Worm (Caenorhabditis elegans) whole organism, L2 larva: ENCODE measurements around the gene mvk-1.

Source experiments
- C34F6.9 ChIP-seq: fragments of 150-350 bp; optimal IDR thresholded peaks from 2 replicates; lab custom pipeline; 2014; ENCODE audit warnings: missing biosample characterization, missing genetic modification characterization
- F13H6.1 ChIP-seq: sonication (generic microtip); optimal IDR thresholded peaks from 2 replicates; lab custom pipeline; 2016; ENCODE audit warnings: missing genetic modification characterization, missing compliant biosample characterization
- R02D3.7 ChIP-seq: fragments of 150-350 bp; optimal IDR thresholded peaks from 2 replicates; lab custom pipeline; 2014; ENCODE audit warnings: missing biosample characterization, missing genetic modification characterization
- Y55F3AM.14 ChIP-seq: fragments of 200-800 bp; sonication (Bioruptor generic); optimal IDR thresholded peaks from 2 replicates; lab custom pipeline; 2018; ENCODE audit warnings: mild to moderate bottlenecking, missing genetic modification characterization, missing compliant biosample characterization
- ZK546.5 ChIP-seq: sonication (generic microtip); optimal IDR thresholded peaks from 2 replicates; lab custom pipeline; 2017; ENCODE audit warnings: missing biosample characterization, missing genetic modification characterization
- alr-1 ChIP-seq: fragments of 150-350 bp; optimal IDR thresholded peaks from 2 replicates; lab custom pipeline; 2014; ENCODE audit warnings: missing biosample characterization, missing genetic modification characterization
- aly-2 ChIP-seq: fragments of 150-350 bp; optimal IDR thresholded peaks from 2 replicates; lab custom pipeline; 2014; ENCODE audit warnings: missing biosample characterization, missing genetic modification characterization
- ama-1 ChIP-seq: fragments of 150-350 bp; optimal IDR thresholded peaks from 2 replicates; lab custom pipeline; 2018; ENCODE audit warnings: inconsistent platforms
- blmp-1 ChIP-seq: sonication (generic microtip); optimal IDR thresholded peaks from 2 replicates; lab custom pipeline; 2017; ENCODE audit warnings: missing genetic modification characterization, mild to moderate bottlenecking, missing compliant biosample characterization, antibody characterized with exemption, moderate library complexity; ENCODE audit not compliant: insufficient read depth
- ceh-16 ChIP-seq: fragments of 150-350 bp; optimal IDR thresholded peaks from 2 replicates; lab custom pipeline; 2014; ENCODE audit warnings: missing biosample characterization, missing genetic modification characterization
- ceh-82 ChIP-seq: fragments of 150-350 bp; optimal IDR thresholded peaks from 2 replicates; lab custom pipeline; 2014; ENCODE audit warnings: missing biosample characterization, missing genetic modification characterization
- crh-2 ChIP-seq: sonication (generic microtip); optimal IDR thresholded peaks from 2 replicates; lab custom pipeline; 2017; ENCODE audit warnings: missing biosample characterization, missing genetic modification characterization
- dmd-4 ChIP-seq: sonication (generic microtip); optimal IDR thresholded peaks from 2 replicates; lab custom pipeline; 2017; ENCODE audit warnings: missing biosample characterization, missing genetic modification characterization
- egl-27 ChIP-seq: sonication (generic microtip); optimal IDR thresholded peaks from 3 replicates; lab custom pipeline; 2017; ENCODE audit warnings: missing biosample characterization, missing genetic modification reagents, missing genetic modification characterization
- elt-1 ChIP-seq: fragments of 150-350 bp; optimal IDR thresholded peaks from 2 replicates; lab custom pipeline; 2014; ENCODE audit warnings: missing biosample characterization, missing genetic modification characterization
- elt-3 ChIP-seq: sonication (generic microtip); optimal IDR thresholded peaks from 2 replicates; lab custom pipeline; 2017; ENCODE audit warnings: missing biosample characterization, missing genetic modification characterization
- gmeb-1 ChIP-seq: fragments of 150-350 bp; optimal IDR thresholded peaks from 2 replicates; lab custom pipeline; 2014; ENCODE audit warnings: missing biosample characterization, missing genetic modification characterization
- lin-39 ChIP-seq: fragments of 150-350 bp; optimal IDR thresholded peaks from 2 replicates; lab custom pipeline; 2014; ENCODE audit warnings: missing biosample characterization, missing genetic modification reagents, missing genetic modification characterization
- lsy-2 ChIP-seq, 2 experiments: fragments of 150-350 bp in 1 of 2; sonication (generic microtip) in 1 of 2; optimal IDR thresholded peaks; 2 replicates each; lab custom pipeline; 2014 to 2017; ENCODE audit warnings: missing biosample characterization in 2 of 2, missing genetic modification characterization in 2 of 2
- mab-5 ChIP-seq: fragments of 150-350 bp; optimal IDR thresholded peaks from 2 replicates; lab custom pipeline; 2014; ENCODE audit warnings: missing biosample characterization, missing genetic modification characterization
- mbf-1 ChIP-seq: sonication (generic microtip); optimal IDR thresholded peaks from 2 replicates; lab custom pipeline; 2017; ENCODE audit warnings: missing biosample characterization, missing genetic modification characterization
- mdl-1 ChIP-seq, 2 experiments: fragments of 150-350 bp in 1 of 2; sonication (generic microtip) in 1 of 2; optimal IDR thresholded peaks; 2 replicates each; lab custom pipeline; 2017; ENCODE audit warnings: missing biosample characterization in 2 of 2, missing genetic modification characterization in 2 of 2
- nhr-10 ChIP-seq: sonication (generic microtip); optimal IDR thresholded peaks from 2 replicates; lab custom pipeline; 2017; ENCODE audit warnings: missing biosample characterization, missing genetic modification characterization
- nhr-11 ChIP-seq: fragments of 150-350 bp; optimal IDR thresholded peaks from 2 replicates; lab custom pipeline; 2014; ENCODE audit warnings: missing biosample characterization, missing genetic modification characterization
- nhr-129 ChIP-seq: fragments of 150-350 bp; optimal IDR thresholded peaks from 2 replicates; lab custom pipeline; 2014; ENCODE audit warnings: missing biosample characterization, missing genetic modification characterization
- nhr-21 ChIP-seq: fragments of 150-350 bp; optimal IDR thresholded peaks from 2 replicates; lab custom pipeline; 2014; ENCODE audit warnings: missing biosample characterization, missing genetic modification characterization
- nhr-23 ChIP-seq: fragments of 150-350 bp; optimal IDR thresholded peaks from 2 replicates; lab custom pipeline; 2014; ENCODE audit warnings: missing biosample characterization, missing genetic modification reagents, missing genetic modification characterization
- nhr-25 ChIP-seq: fragments of 150-350 bp; sonication (generic microtip); optimal IDR thresholded peaks from 3 replicates; lab custom pipeline; 2014; ENCODE audit warnings: missing biosample characterization, missing genetic modification characterization
- nhr-6 ChIP-seq: fragments of 150-350 bp; optimal IDR thresholded peaks from 2 replicates; lab custom pipeline; 2014; ENCODE audit warnings: missing biosample characterization, missing genetic modification characterization
- peb-1 ChIP-seq: fragments of 150-350 bp; optimal IDR thresholded peaks from 2 replicates; lab custom pipeline; 2014; ENCODE audit warnings: missing biosample characterization, missing genetic modification characterization
- sem-4 ChIP-seq: fragments of 150-350 bp; optimal IDR thresholded peaks from 2 replicates; lab custom pipeline; 2014; ENCODE audit warnings: missing biosample characterization, missing genetic modification reagents, missing genetic modification characterization
- skn-1 ChIP-seq: sonication (generic microtip); optimal IDR thresholded peaks from 2 replicates; lab custom pipeline; 2017; ENCODE audit warnings: missing biosample characterization, missing genetic modification characterization
- sma-3 ChIP-seq: sonication (generic microtip); optimal IDR thresholded peaks from 2 replicates; lab custom pipeline; 2016; ENCODE audit warnings: missing genetic modification reagents, missing genetic modification characterization, missing compliant biosample characterization
- sma-9 ChIP-seq, 2 experiments: fragments of 150-350 bp in 1 of 2; sonication (generic microtip) in 1 of 2; optimal IDR thresholded peaks; 2 replicates each; lab custom pipeline; 2014 to 2016; ENCODE audit warnings: missing genetic modification characterization in 2 of 2, mild to moderate bottlenecking in 1 of 2, missing biosample characterization in 1 of 2, missing compliant biosample characterization in 1 of 2, missing genetic modification reagents in 1 of 2, moderate library complexity in 1 of 2
- snpc-4 ChIP-seq: fragments of 150-350 bp; optimal IDR thresholded peaks from 2 replicates; lab custom pipeline; 2014; ENCODE audit warnings: missing biosample characterization, missing genetic modification characterization
- unc-55 ChIP-seq: fragments of 150-350 bp; sonication (generic microtip); optimal IDR thresholded peaks from 3 replicates; lab custom pipeline; 2014; ENCODE audit warnings: missing biosample characterization, missing genetic modification reagents, missing genetic modification characterization
- ztf-1 ChIP-seq: fragments of 200-800 bp; sonication (Bioruptor generic); conservative IDR thresholded peaks from 2 replicates; pipeline ENCODE4 v1.3.6; 2022; ENCODE audit warnings: missing genetic modification characterization, missing compliant biosample characterization
- ztf-4 ChIP-seq: fragments of 150-350 bp; optimal IDR thresholded peaks from 2 replicates; lab custom pipeline; 2014; ENCODE audit warnings: missing biosample characterization, missing genetic modification characterization

Gene mvk-1

ce11 chrIII:6145309-6145708 is 9.2 kb upstream of the mvk-1 start (continued):
- TF ChIP-seq unc-55 (GFP tag; lab: Kevin White, UChicago) (no peak), ztf-4 (tag; lab: Kevin White, UChicago) (no peak), nhr-23 (tag; lab: Kevin White, UChicago) (no peak), mab-5 (tag; lab: Kevin White, UChicago) (no peak), nhr-25 (tag; lab: Kevin White, UChicago) (peak; percentile 75), ceh-82 (tag; lab: Kevin White, UChicago) (no peak), skn-1 (tag; lab: Kevin White, UChicago) (no peak), dmd-4 (tag; lab: Kevin White, UChicago) (no peak)

DNA sequence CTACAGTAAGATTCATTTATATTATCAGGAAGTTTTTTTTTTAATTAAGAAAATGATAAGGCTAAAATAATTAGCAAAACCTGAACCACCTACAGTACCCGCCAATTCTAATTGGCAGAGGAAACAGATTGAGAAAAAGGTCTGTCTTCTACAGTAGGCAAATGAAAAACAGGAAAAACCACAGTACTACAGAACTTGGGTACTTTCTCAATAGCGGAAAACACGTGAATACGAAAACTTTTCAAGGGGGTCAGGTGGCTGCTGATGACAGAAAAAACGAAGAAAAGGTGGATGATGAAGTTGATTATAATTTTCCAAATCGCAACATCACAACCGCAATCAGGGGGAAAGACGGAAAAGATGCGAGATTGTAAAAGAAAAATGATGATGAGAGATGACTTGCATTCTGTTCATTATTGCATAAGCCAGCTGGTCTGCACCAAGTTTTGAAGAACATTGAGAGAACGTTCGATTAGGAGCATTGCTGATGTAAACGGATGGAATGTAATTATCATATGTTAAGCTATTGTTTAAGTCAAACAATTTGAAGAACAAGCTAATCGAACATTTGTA is 8.4 kb upstream of the mvk-1 start:
- TF ChIP-seq mab-5 (tag; lab: Kevin White, UChicago) (no peak), nhr-129 (tag; lab: Kevin White, UChicago) (peak; percentile 97), peb-1 (tag; lab: Kevin White, UChicago) (no peak), egl-27 (tag; lab: Kevin White, UChicago) (no peak), ceh-16 (tag; lab: Kevin White, UChicago) (no peak), ama-1 (lab: Kevin White, UChicago) (no peak), Y55F3AM.14 (GFP tag; lab: Kevin White, UChicago) (no peak), snpc-4 (tag; lab: Kevin White, UChicago) (no peak), mdl-1 (tag; optimal IDR thresholded peaks at IDR 0.05; lab: Kevin White, UChicago) (peak in 1 of 2 experiments; percentile 59), F13H6.1 (tag; lab: Kevin White, UChicago) (no peak), gmeb-1 (tag; lab: Kevin White, UChicago) (peak; percentile 10), nhr-23 (tag; lab: Kevin White, UChicago) (no peak), sma-9 (GFP tag; optimal IDR thresholded peaks at IDR 0.05; lab: Kevin White, UChicago) (peak; percentile 24), sma-9 (tag; optimal IDR thresholded peaks at IDR 0.05; lab: Kevin White, UChicago) (no peak), nhr-21 (peak; percentile 35), elt-3 (tag; lab: Kevin White, UChicago) (no peak), mbf-1 (tag; lab: Kevin White, UChicago) (no peak), crh-2 (tag; lab: Kevin White, UChicago) (no peak), dmd-4 (tag; lab: Kevin White, UChicago) (no peak), lsy-2 (tag; optimal IDR thresholded peaks at IDR 0.05; lab: Kevin White, UChicago) (peak in 1 of 2 experiments; percentile 33), sma-3 (GFP tag; lab: Kevin White, UChicago) (peak; percentile 0), nhr-10 (tag; lab: Kevin White, UChicago) (no peak), ZK546.5 (tag; lab: Kevin White, UChicago) (no peak), sem-4 (tag; lab: Kevin White, UChicago) (no peak), unc-55 (GFP tag; lab: Kevin White, UChicago) (no peak), nhr-11 (tag; lab: Kevin White, UChicago) (no peak), ztf-1 (GFP tag; lab: Robert Waterston, UW) (no peak), aly-2 (no peak), lin-39 (tag; lab: Kevin White, UChicago) (no peak), R02D3.7 (tag; lab: Kevin White, UChicago) (no peak), alr-1 (tag; lab: Kevin White, UChicago) (no peak), ceh-82 (tag; lab: Kevin White, UChicago) (no peak), nhr-6 (tag; lab: Kevin White, UChicago) (no peak), elt-1 (tag; lab: Kevin White, UChicago) (no peak), blmp-1 (tag; lab: Kevin White, UChicago) (peak; percentile 13)
- TF ChIP-seq, all 48 proteins: peak for 8

DNA sequence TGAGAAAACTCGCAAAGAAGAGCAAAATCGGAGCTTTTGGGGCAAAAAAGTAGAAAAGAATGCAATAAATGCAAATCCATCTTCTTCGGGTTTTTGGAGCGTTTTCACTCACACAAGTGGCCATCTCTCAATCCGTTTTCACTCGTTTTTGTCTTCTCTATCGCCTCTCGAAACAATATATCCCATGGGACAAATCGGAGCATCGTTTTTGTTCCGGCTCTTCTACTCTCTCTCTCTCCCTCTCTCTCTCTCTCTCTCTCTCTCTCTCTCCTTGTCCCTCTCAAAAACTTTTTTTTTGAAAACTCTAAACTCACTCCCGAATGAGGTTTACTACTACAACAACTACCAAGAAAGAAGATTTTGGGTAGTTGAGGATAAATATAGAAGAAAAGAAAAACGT is 5.5 kb upstream of the mvk-1 start:
- no peak for TF ChIP-seq elt-1 (tag; lab: Kevin White, UChicago)
- TF ChIP-seq unc-55 (GFP tag; lab: Kevin White, UChicago): no peak
- peak; percentile 20 for TF ChIP-seq nhr-129 (tag; lab: Kevin White, UChicago)
- peak; percentile 34 for TF ChIP-seq crh-2 (tag; lab: Kevin White, UChicago)
- peak; percentile 54 for TF ChIP-seq C34F6.9 (tag; lab: Kevin White, UChicago)
- TF ChIP-seq lsy-2 (tag; optimal IDR thresholded peaks at IDR 0.05; lab: Kevin White, UChicago): peak in 1 of 2 experiments; percentile 46
